Worm (Caenorhabditis elegans): ENCODE data around the gene Y32G9A.12.

The Y32G9A.12 gene

ce11 chrV:1870515-1870940, 49.5 kb downstream of the Y32G9A.12 start (continued):
- TF ChIP-seq ama-1 (optimal IDR thresholded peaks at IDR 0.05) (no peak), ama-1 (GFP tag; optimal IDR thresholded peaks at IDR 0.05) (no peak), hlh-26 (GFP tag; conservative IDR thresholded peaks at IDR 0.05) (no peak), atf-7 (tag; optimal IDR thresholded peaks at IDR 0.05) (no peak), him-1 (tag; optimal IDR thresholded peaks at IDR 0.05) (no peak), gei-17 (GFP tag; optimal IDR thresholded peaks at IDR 0.05) (no peak), ceh-58 (GFP tag; IDR thresholded peaks at IDR 0.05) (no peak), let-526 (GFP tag; IDR thresholded peaks at IDR 0.05) (no peak), K11D2.4 (GFP tag; IDR thresholded peaks at IDR 0.05) (no peak), rcor-1 (GFP tag; IDR thresholded peaks at IDR 0.05) (no peak), cebp-1 (GFP tag; IDR thresholded peaks at IDR 0.05) (no peak), cebp-1 (tag; optimal IDR thresholded peaks at IDR 0.05) (no peak), T07F8.4 (tag; optimal IDR thresholded peaks at IDR 0.05) (no peak), ztf-22 (GFP tag; optimal IDR thresholded peaks at IDR 0.05) (no peak), sptf-2 (GFP tag; optimal IDR thresholded peaks at IDR 0.05) (peak; percentile 34), somi-1 (GFP tag; optimal IDR thresholded peaks at IDR 0.05) (no peak), snpc-3.4 (tag; optimal IDR thresholded peaks at IDR 0.05) (no peak), athp-1 (tag; optimal IDR thresholded peaks at IDR 0.05) (no peak), ceh-79 (tag; optimal IDR thresholded peaks at IDR 0.05) (no peak), lag-1 (GFP tag; IDR thresholded peaks at IDR 0.05) (no peak), C17E4.6 (GFP tag; IDR thresholded peaks at IDR 0.05) (peak; percentile 63; the same call in 1 of the 2 replicates), lsy-27 (tag; optimal IDR thresholded peaks at IDR 0.05; ENCODE audit: borderline replicate concordance, insufficient read depth) (no peak), B0035.1 (tag; optimal IDR thresholded peaks at IDR 0.05) (no peak), unc-62 (GFP tag; optimal IDR thresholded peaks at IDR 0.05) (no peak), Y79H2A.3 (GFP tag; conservative IDR thresholded peaks at IDR 0.05) (peak; percentile 43; the same call in 1 of the 2 replicates), cebp-2 (GFP tag; IDR thresholded peaks at IDR 0.05) (no peak), nhr-120 (GFP tag; IDR thresholded peaks at IDR 0.05) (no peak), ztf-6 (GFP tag; IDR thresholded peaks at IDR 0.05) (no peak), dpl-1 (GFP tag; optimal IDR thresholded peaks at IDR 0.05) (peak; percentile 27), F10E7.11 (tag; optimal IDR thresholded peaks at IDR 0.05) (no peak), lir-1 (GFP tag; conservative IDR thresholded peaks at IDR 0.05) (no peak), ekl-4 (GFP tag; IDR thresholded peaks at IDR 0.05) (peak; percentile 59; the same call in 1 of the 2 replicates), ets-4 (GFP tag; optimal IDR thresholded peaks at IDR 0.05) (no peak), hsf-1 (GFP tag; IDR thresholded peaks at IDR 0.05) (peak; percentile 59; the same call in 1 of the 2 replicates), aptf-2 (GFP tag; conservative IDR thresholded peaks at IDR 0.05) (no peak), lin-35 (GFP tag; optimal IDR thresholded peaks at IDR 0.05) (no peak), F39B2.1 (GFP tag; IDR thresholded peaks at IDR 0.05) (no peak), pbrm-1 (GFP tag; IDR thresholded peaks at IDR 0.05) (no peak), nfya-1 (tag; optimal IDR thresholded peaks at IDR 0.05; ENCODE audit: borderline replicate concordance, insufficient read depth) (no peak), mes-4 (tag; optimal IDR thresholded peaks at IDR 0.05) (no peak), hrde-1 (tag; optimal IDR thresholded peaks at IDR 0.05; ENCODE audit: borderline replicate concordance) (peak; percentile 11), B0019.2 (GFP tag; conservative IDR thresholded peaks at IDR 0.05) (peak; percentile 48; the same call in 1 of the 2 replicates), F52B5.7 (tag; optimal IDR thresholded peaks at IDR 0.05) (no peak), B0261.1 (tag; optimal IDR thresholded peaks at IDR 0.05) (no peak), let-607 (tag; optimal IDR thresholded peaks at IDR 0.05) (no peak), nfya-2 (GFP tag; IDR thresholded peaks at IDR 0.05) (no peak), hmg-1.2 (GFP tag; IDR thresholded peaks at IDR 0.05) (peak; percentile 12), F55B11.4 (tag; optimal IDR thresholded peaks at IDR 0.05; ENCODE audit: borderline replicate concordance, insufficient read depth) (no peak), zim-3 (tag; optimal IDR thresholded peaks at IDR 0.05) (no peak)

Data from whole organism, young adult.